Worm (Caenorhabditis elegans) whole organism, mixed stage, embryonic: ENCODE data around the gene T28A8.6.

Source experiments
- blmp-1 ChIP-seq: fragments of 150-350 bp; optimal IDR thresholded peaks from 2 replicates; lab custom pipeline; 2014; ENCODE audit warnings: missing biosample characterization, missing genetic modification characterization
- ceh-83 ChIP-seq: fragments of 200-800 bp; sonication (Bioruptor generic); optimal IDR thresholded peaks from 2 replicates; lab custom pipeline; 2018; ENCODE audit warnings: mild to moderate bottlenecking, missing genetic modification characterization, missing compliant biosample characterization
- ces-1 ChIP-seq: fragments of 150-350 bp; optimal IDR thresholded peaks from 2 replicates; lab custom pipeline; 2014; ENCODE audit warnings: missing biosample characterization, missing genetic modification reagents, missing genetic modification characterization
- drap-1 ChIP-seq: fragments of 200-800 bp; sonication (Bioruptor generic); optimal IDR thresholded peaks from 3 replicates; lab custom pipeline; 2018; ENCODE audit warnings: mild to moderate bottlenecking, missing genetic modification characterization, missing compliant biosample characterization
- elt-3 ChIP-seq: fragments of 150-350 bp; optimal IDR thresholded peaks from 2 replicates; lab custom pipeline; 2014; ENCODE audit warnings: missing biosample characterization, missing genetic modification characterization
- lin-13 ChIP-seq: fragments of 150-350 bp; optimal IDR thresholded peaks from 2 replicates; lab custom pipeline; 2014; ENCODE audit warnings: missing biosample characterization, missing genetic modification characterization
- lsy-2 ChIP-seq: fragments of 150-350 bp; optimal IDR thresholded peaks from 2 replicates; lab custom pipeline; 2014; ENCODE audit warnings: missing biosample characterization, missing genetic modification characterization
- mab-5 ChIP-seq: fragments of 150-350 bp; optimal IDR thresholded peaks from 2 replicates; lab custom pipeline; 2014; ENCODE audit warnings: missing biosample characterization, missing genetic modification characterization
- nhr-237 ChIP-seq: fragments of 150-350 bp; optimal IDR thresholded peaks from 2 replicates; lab custom pipeline; 2014; ENCODE audit warnings: missing biosample characterization, missing genetic modification characterization
- nhr-28 ChIP-seq: fragments of 150-350 bp; optimal IDR thresholded peaks from 2 replicates; lab custom pipeline; 2014; ENCODE audit warnings: missing biosample characterization, missing genetic modification characterization
- nhr-76 ChIP-seq: sonication (generic microtip); optimal IDR thresholded peaks from 2 replicates; lab custom pipeline; 2017; ENCODE audit warnings: missing biosample characterization, missing genetic modification characterization
- sem-2 ChIP-seq: fragments of 200-800 bp; sonication (Bioruptor generic); optimal IDR thresholded peaks from 2 replicates; lab custom pipeline; 2018; ENCODE audit warnings: mild to moderate bottlenecking, missing genetic modification characterization, missing compliant biosample characterization
- snpc-4 ChIP-seq: fragments of 150-350 bp; optimal IDR thresholded peaks from 2 replicates; lab custom pipeline; 2014; ENCODE audit warnings: missing biosample characterization, missing genetic modification characterization
- unc-62 ChIP-seq: fragments of 150-350 bp; optimal IDR thresholded peaks from 2 replicates; lab custom pipeline; 2014; ENCODE audit warnings: missing biosample characterization, missing genetic modification reagents, missing genetic modification characterization

- TF ChIP-seq nhr-237 (tag; lab: Kevin White, UChicago) (no peak), ces-1 (no peak), unc-62 (GFP tag; lab: Kevin White, UChicago) (no peak), mab-5 (tag; lab: Kevin White, UChicago) (no peak), lsy-2 (tag; lab: Kevin White, UChicago) (no peak), sem-2 (GFP tag; lab: Kevin White, UChicago) (no peak), nhr-76 (no peak), blmp-1 (tag; lab: Kevin White, UChicago) (no peak), snpc-4 (tag; lab: Kevin White, UChicago) (no peak), nhr-28 (no peak), elt-3 (tag; lab: Kevin White, UChicago) (no peak), drap-1 (GFP tag; lab: Kevin White, UChicago) (no peak), lin-13 (tag; lab: Kevin White, UChicago) (no peak), ceh-83 (GFP tag; lab: Kevin White, UChicago) (no peak)
Observed at ce11 chrIII:13549960-13550359, 51.0 kb downstream of the T28A8.6 start.
